Fruit fly (Drosophila melanogaster): ENCODE data around the gene Acbp5.
A peak's percentile ranks its signal among the peaks of the same experiment; 100 is the strongest.

The Acbp5 gene

dm6 chr3L:8788445-8788844 lies at the start of gene Acbp5:
TSS of gene Acbp5 (minus strand) at chr3L:8788545.
- TF ChIP-seq Pdp1 (GFP tag; optimal IDR thresholded peaks at IDR 0.05), result peak in 1 of 2 experiments; percentile 5
- peak; percentile 53 for TF ChIP-seq exex (tag; optimal IDR thresholded peaks at IDR 0.05)
- TF ChIP-seq run (tag; optimal IDR thresholded peaks at IDR 0.05), result no peak

- no peak for TF ChIP-seq inv (GFP tag; IDR thresholded peaks at IDR 0.05; ENCODE audit: partially characterized antibody)
- TF ChIP-seq Ets65A (GFP tag), result peak; percentile 57
Observed at dm6 chr3L:8836162-8836561, 47.8 kb upstream of the Acbp5 start, which contains the start of gene CG32026. TSS of gene CG32026 (plus strand) at chr3L:8836462.

- TF ChIP-seq vvl (GFP tag; IDR thresholded peaks at IDR 0.05), result 0 out of 2 replicates have a peak, but pooled peaks have one; percentile 20
- peak; percentile 76 for TF ChIP-seq oc (tag; optimal IDR thresholded peaks at IDR 0.05)
- TF ChIP-seq bsh (GFP tag; optimal IDR thresholded peaks at IDR 0.05), result no peak
- TF ChIP-seq chinmo (GFP tag; IDR thresholded peaks at IDR 0.05; ENCODE audit: partially characterized antibody), result peak; percentile 69; the same call in 2 of the 4 replicates
Observed at dm6 chr3L:8835441-8835840, 47.1 kb upstream of the Acbp5 start.

- TF ChIP-seq Pdp1 (GFP tag; optimal IDR thresholded peaks at IDR 0.05), result peak in 1 of 2 experiments; percentile 13
- TF ChIP-seq CoRest (tag; optimal IDR thresholded peaks at IDR 0.05), result no peak
- TF ChIP-seq nau (GFP tag; optimal IDR thresholded peaks at IDR 0.05), result peak; percentile 39
- peak; percentile 14 for TF ChIP-seq lab (GFP tag; optimal IDR thresholded peaks at IDR 0.05)
- TF ChIP-seq CG7987 (GFP tag; optimal IDR thresholded peaks at IDR 0.05), result peak; percentile 62
- TF ChIP-seq CG11504 (tag; optimal IDR thresholded peaks at IDR 0.05), result no peak
- TF ChIP-seq NC2β (GFP tag; optimal IDR thresholded peaks at IDR 0.05), result no peak
- TF ChIP-seq crc (GFP tag; optimal IDR thresholded peaks at IDR 0.05), result peak; percentile 1
- TF ChIP-seq peb (GFP tag; IDR thresholded peaks at IDR 0.05), result peak; percentile 36; the same call in 1 of the 2 replicates
- peak; percentile 2 for TF ChIP-seq CG15514 (GFP tag; optimal IDR thresholded peaks at IDR 0.05)
- TF ChIP-seq odd (GFP tag; optimal IDR thresholded peaks at IDR 0.05), result peak; percentile 30
- TF ChIP-seq CG4617 (GFP tag; optimal IDR thresholded peaks at IDR 0.05; ENCODE audit: borderline replicate concordance), result no peak
- peak; percentile 65 for TF ChIP-seq Asciz (GFP tag; optimal IDR thresholded peaks at IDR 0.05)
- TF ChIP-seq CG8359 (GFP tag; optimal IDR thresholded peaks at IDR 0.05; ENCODE audit: borderline replicate concordance), result peak; percentile 41
- TF ChIP-seq caup (GFP tag; optimal IDR thresholded peaks at IDR 0.05; ENCODE audit: severe bottlenecking), result peak; percentile 46
- no peak for TF ChIP-seq CG17829 (tag; optimal IDR thresholded peaks at IDR 0.05)
- peak; percentile 46 for TF ChIP-seq Xrp1 (GFP tag; IDR thresholded peaks at IDR 0.05)
- TF ChIP-seq mam (GFP tag; optimal IDR thresholded peaks at IDR 0.05), result no peak
- 0 out of 2 replicates have a peak, but pooled peaks have one; percentile 38 for TF ChIP-seq CG16779 (GFP tag; IDR thresholded peaks at IDR 0.05)
- TF ChIP-seq dpn (GFP tag; optimal IDR thresholded peaks at IDR 0.05), result peak in 1 of 2 experiments; percentile 9
- TF ChIP-seq CG2202 (tag; optimal IDR thresholded peaks at IDR 0.05), result peak; percentile 65
- peak; percentile 38 for TF ChIP-seq Camta (GFP tag; optimal IDR thresholded peaks at IDR 0.05)
- TF ChIP-seq Spps (tag; optimal IDR thresholded peaks at IDR 0.05), result no peak
- peak; percentile 12 for TF ChIP-seq Sry-β (GFP tag; optimal IDR thresholded peaks at IDR 0.05)
- TF ChIP-seq CG17359 (tag; optimal IDR thresholded peaks at IDR 0.05), result peak; percentile 20
- peak; percentile 5; the same call in 1 of the 2 replicates for TF ChIP-seq onecut (GFP tag; IDR thresholded peaks at IDR 0.05)
- peak; percentile 33 for TF ChIP-seq CG17912 (GFP tag; optimal IDR thresholded peaks at IDR 0.05)
- TF ChIP-seq sug (tag; optimal IDR thresholded peaks at IDR 0.05), result no peak
- peak in 1 of 2 experiments; percentile 23 for TF ChIP-seq tll (GFP tag; optimal IDR thresholded peaks at IDR 0.05)
- TF ChIP-seq nerfin-1 (tag; optimal IDR thresholded peaks at IDR 0.05), result peak; percentile 26
- 0 out of 2 replicates have a peak, but pooled peaks have one; percentile 4 for TF ChIP-seq HLH3B (GFP tag; IDR thresholded peaks at IDR 0.05)
- TF ChIP-seq grau (tag; optimal IDR thresholded peaks at IDR 0.05), result no peak
- TF ChIP-seq CG4854 (GFP tag; optimal IDR thresholded peaks at IDR 0.05), result no peak
- peak; percentile 17 for TF ChIP-seq CG5180 (GFP tag; optimal IDR thresholded peaks at IDR 0.05)
- peak; percentile 5 for TF ChIP-seq tap (tag; optimal IDR thresholded peaks at IDR 0.05)
Observed at dm6 chr3L:8834886-8835285, 46.5 kb upstream of the Acbp5 start.

Measured in whole organism, embryonic.